Worm (Caenorhabditis elegans) whole organism, L1 larva: Measurements from ENCODE around the gene C55B6.4.

Experiments used
- C04F5.9 ChIP-seq: sonication (generic microtip); optimal IDR thresholded peaks from 2 replicates; lab custom pipeline; 2016; ENCODE audit warnings: missing genetic modification characterization, missing compliant biosample characterization
- alr-1 ChIP-seq: fragments of 200-800 bp; sonication (Bioruptor generic); optimal IDR thresholded peaks from 2 replicates; lab custom pipeline; 2018; ENCODE audit warnings: borderline replicate concordance, mild to moderate bottlenecking, missing genetic modification characterization, missing compliant biosample characterization
- aly-2 ChIP-seq: fragments of 150-350 bp; optimal IDR thresholded peaks from 2 replicates; lab custom pipeline; 2014; ENCODE audit warnings: missing biosample characterization, missing genetic modification characterization
- ama-1 ChIP-seq: fragments of 150-350 bp; optimal IDR thresholded peaks from 2 replicates; lab custom pipeline; 2014
- ceh-8 ChIP-seq: fragments of 200-800 bp; sonication (Bioruptor generic); optimal IDR thresholded peaks from 2 replicates; lab custom pipeline; 2018; ENCODE audit warnings: mild to moderate bottlenecking, missing genetic modification characterization, moderate library complexity, missing compliant biosample characterization
- ces-1 ChIP-seq: fragments of 150-350 bp; optimal IDR thresholded peaks from 2 replicates; lab custom pipeline; 2014; ENCODE audit warnings: missing biosample characterization, missing genetic modification reagents, missing genetic modification characterization
- dpl-1 ChIP-seq, 3 experiments: fragments of 150-350 bp in 2 of 3; sonication (generic microtip) in 1 of 3; optimal IDR thresholded peaks; 2 replicates each; lab custom pipeline; 2014 to 2017; ENCODE audit warnings: missing biosample characterization in 3 of 3, missing genetic modification characterization in 3 of 3, missing genetic modification reagents in 3 of 3
- dsc-1 ChIP-seq: sonication (generic microtip); optimal IDR thresholded peaks from 2 replicates; lab custom pipeline; 2016; ENCODE audit warnings: mild to moderate bottlenecking, missing genetic modification characterization, missing compliant biosample characterization
- efl-1 ChIP-seq, 4 experiments: fragments of 150-350 bp; optimal IDR thresholded peaks in 3 of 4; peaks in 1 of 4; 1 replicate in 1 of 4; 2 replicates in 3 of 4; lab custom pipeline; 2014; ENCODE audit warnings: missing biosample characterization in 2 of 4, missing genetic modification characterization in 2 of 4, missing genetic modification reagents in 2 of 4
- fkh-10 ChIP-seq: sonication (generic microtip); optimal IDR thresholded peaks from 2 replicates; lab custom pipeline; 2017; ENCODE audit warnings: missing biosample characterization, missing genetic modification reagents, missing genetic modification characterization
- fkh-4 ChIP-seq: sonication (generic microtip); optimal IDR thresholded peaks from 2 replicates; lab custom pipeline; 2016; ENCODE audit warnings: missing compliant biosample characterization, missing genetic modification characterization, borderline replicate concordance
- fkh-8 ChIP-seq: sonication (generic microtip); optimal IDR thresholded peaks from 2 replicates; lab custom pipeline; 2016; ENCODE audit warnings: mild to moderate bottlenecking, missing genetic modification characterization, missing compliant biosample characterization
- fos-1 ChIP-seq: fragments of 150-350 bp; optimal IDR thresholded peaks from 2 replicates; lab custom pipeline; 2014; ENCODE audit warnings: missing biosample characterization, missing genetic modification characterization
- grh-1 ChIP-seq: fragments of 200-800 bp; sonication (Bioruptor generic); IDR thresholded peaks from 2 replicates; pipeline ENCODE4 v1.3.6; 2022; ENCODE audit warnings: missing genetic modification reagents, missing genetic modification characterization, missing compliant biosample characterization
- hlh-17 ChIP-seq: fragments of 200-800 bp; sonication (Bioruptor generic); optimal IDR thresholded peaks from 2 replicates; lab custom pipeline; 2018; ENCODE audit warnings: missing genetic modification characterization, mild to moderate bottlenecking, missing compliant biosample characterization, moderate library complexity, borderline replicate concordance
- hlh-4 ChIP-seq: sonication (generic microtip); optimal IDR thresholded peaks from 2 replicates; lab custom pipeline; 2016; ENCODE audit warnings: mild to moderate bottlenecking, missing genetic modification characterization, missing compliant biosample characterization
- irx-1 ChIP-seq: sonication (generic microtip); optimal IDR thresholded peaks from 2 replicates; lab custom pipeline; 2016; ENCODE audit warnings: missing genetic modification characterization, missing compliant biosample characterization
- lin-13 ChIP-seq: fragments of 150-350 bp; optimal IDR thresholded peaks from 2 replicates; lab custom pipeline; 2014; ENCODE audit warnings: missing biosample characterization, missing genetic modification reagents, missing genetic modification characterization
- lin-14 ChIP-seq: fragments of 200-800 bp; sonication (Bioruptor generic); optimal IDR thresholded peaks from 2 replicates; lab custom pipeline; 2018; ENCODE audit warnings: mild to moderate bottlenecking, missing genetic modification characterization, moderate library complexity, missing compliant biosample characterization
- lin-15B ChIP-seq: fragments of 150-350 bp; sonication (generic microtip); optimal IDR thresholded peaks from 3 replicates; lab custom pipeline; 2014; ENCODE audit warnings: missing biosample characterization, missing genetic modification characterization
- lin-35 ChIP-seq, 2 experiments: fragments of 150-350 bp; optimal IDR thresholded peaks; 2 replicates each; lab custom pipeline; 2014; ENCODE audit warnings: missing biosample characterization in 2 of 2, missing genetic modification characterization in 2 of 2, missing genetic modification reagents in 2 of 2
- lin-39 ChIP-seq: fragments of 150-350 bp; optimal IDR thresholded peaks from 2 replicates; lab custom pipeline; 2014; ENCODE audit warnings: missing biosample characterization, missing genetic modification reagents, missing genetic modification characterization
- lsy-2 ChIP-seq, 2 experiments: fragments of 150-350 bp; optimal IDR thresholded peaks; 2 replicates each; lab custom pipeline; 2014; ENCODE audit warnings: missing biosample characterization in 2 of 2, missing genetic modification characterization in 2 of 2
- mab-9 ChIP-seq: fragments of 200-800 bp; sonication (Bioruptor generic); IDR thresholded peaks from 2 replicates; pipeline ENCODE4 v1.3.6; 2022; ENCODE audit warnings: missing genetic modification reagents, missing genetic modification characterization, missing compliant biosample characterization
- mdl-1 ChIP-seq, 2 experiments: fragments of 150-350 bp; optimal IDR thresholded peaks; 2 replicates each; lab custom pipeline; 2014 to 2017; ENCODE audit warnings: missing biosample characterization in 2 of 2, missing genetic modification characterization in 2 of 2, inconsistent platforms in 1 of 2
- nhr-20 ChIP-seq: sonication (generic microtip); optimal IDR thresholded peaks from 2 replicates; lab custom pipeline; 2016; ENCODE audit warnings: mild to moderate bottlenecking, missing genetic modification characterization, missing compliant biosample characterization
- nhr-76 ChIP-seq: sonication (generic microtip); optimal IDR thresholded peaks from 2 replicates; lab custom pipeline; 2017; ENCODE audit warnings: missing biosample characterization, missing genetic modification characterization
- nhr-77 ChIP-seq: fragments of 150-350 bp; optimal IDR thresholded peaks from 2 replicates; lab custom pipeline; 2014; ENCODE audit warnings: missing biosample characterization, missing genetic modification characterization
- nhr-84 ChIP-seq: sonication (generic microtip); optimal IDR thresholded peaks from 2 replicates; lab custom pipeline; 2017; ENCODE audit warnings: missing biosample characterization, missing genetic modification characterization
- nhr-85 ChIP-seq: sonication (generic microtip); peaks from one replicate; lab custom pipeline; 2016; ENCODE audit warnings: missing genetic modification characterization, inconsistent platforms, missing compliant biosample characterization
- pag-3 ChIP-seq: sonication (generic microtip); optimal IDR thresholded peaks from 2 replicates; lab custom pipeline; 2017; ENCODE audit warnings: missing genetic modification characterization, mild to moderate bottlenecking, missing compliant biosample characterization, antibody characterized with exemption, borderline replicate concordance; ENCODE audit not compliant: insufficient read depth
- pax-3 ChIP-seq: fragments of 200-800 bp; sonication (Bioruptor generic); optimal IDR thresholded peaks from 2 replicates; lab custom pipeline; 2018; ENCODE audit warnings: mild to moderate bottlenecking, missing genetic modification characterization, moderate library complexity, missing compliant biosample characterization
- pqm-1 ChIP-seq: sonication (generic microtip); optimal IDR thresholded peaks from 3 replicates; lab custom pipeline; 2017; ENCODE audit warnings: missing biosample characterization, missing genetic modification characterization
- skn-1 ChIP-seq: fragments of 150-350 bp; optimal IDR thresholded peaks from 2 replicates; lab custom pipeline; 2014; ENCODE audit warnings: missing biosample characterization, missing genetic modification characterization
- snu-23 ChIP-seq: sonication (generic microtip); optimal IDR thresholded peaks from 2 replicates; lab custom pipeline; 2016; ENCODE audit warnings: missing genetic modification characterization, missing compliant biosample characterization
- sox-4 ChIP-seq: sonication (generic microtip); optimal IDR thresholded peaks from 2 replicates; lab custom pipeline; 2016; ENCODE audit warnings: missing genetic modification characterization, missing compliant biosample characterization
- sptf-1 ChIP-seq: fragments of 150-350 bp; optimal IDR thresholded peaks from 2 replicates; lab custom pipeline; 2014; ENCODE audit warnings: missing biosample characterization, missing genetic modification characterization
- swsn-7 ChIP-seq: sonication (generic microtip); optimal IDR thresholded peaks from 2 replicates; lab custom pipeline; 2016; ENCODE audit warnings: missing genetic modification characterization, missing compliant biosample characterization
- unc-62 ChIP-seq: fragments of 150-350 bp; optimal IDR thresholded peaks from 2 replicates; lab custom pipeline; 2014; ENCODE audit warnings: missing biosample characterization, missing genetic modification reagents, missing genetic modification characterization
- unc-98 ChIP-seq: fragments of 200-800 bp; sonication (Bioruptor generic); IDR thresholded peaks from 2 replicates; pipeline ENCODE4 v1.3.6; 2022; ENCODE audit warnings: missing genetic modification characterization, missing compliant biosample characterization
- vab-15 ChIP-seq: sonication (generic microtip); optimal IDR thresholded peaks from 2 replicates; lab custom pipeline; 2017; ENCODE audit warnings: missing genotype, mild to moderate bottlenecking, missing genetic modification characterization, missing compliant biosample characterization
- xbp-1 ChIP-seq: sonication (generic microtip); optimal IDR thresholded peaks from 2 replicates; lab custom pipeline; 2016; ENCODE audit warnings: missing genetic modification characterization, missing compliant biosample characterization
- zag-1 ChIP-seq: fragments of 150-350 bp; optimal IDR thresholded peaks from 2 replicates; lab custom pipeline; 2014; ENCODE audit warnings: missing biosample characterization, missing genetic modification characterization
- ztf-11 ChIP-seq, 2 experiments: sonication (generic microtip); optimal IDR thresholded peaks; 2 replicates each; lab custom pipeline; 2016 to 2017; ENCODE audit warnings: missing genetic modification characterization in 2 of 2, missing biosample characterization in 1 of 2, missing compliant biosample characterization in 1 of 2

The C55B6.4 gene

ce11 chrX:7151976-7152528 is 35.5 kb downstream of the C55B6.4 start:
- TF ChIP-seq lin-15B (no peak), efl-1 (optimal IDR thresholded peaks at IDR 0.05; lab: Kevin White, UChicago) (no peak), efl-1 (GFP tag; optimal IDR thresholded peaks at IDR 0.05 in 1 of 2; lab: Kevin White, UChicago) (peak in 1 of 2 experiments; percentile 87)

- TF ChIP-seq ceh-8 (GFP tag; lab: Kevin White, UChicago) (no peak), unc-62 (GFP tag; lab: Kevin White, UChicago) (no peak), unc-98 (GFP tag; lab: Robert Waterston, UW) (no peak), lin-39 (tag; lab: Kevin White, UChicago) (no peak), lin-13 (GFP tag; lab: Kevin White, UChicago) (no peak), hlh-4 (tag; lab: Kevin White, UChicago) (no peak), dsc-1 (peak; percentile 4)
Observed at ce11 chrX:7151189-7151857, 36.2 kb downstream of the C55B6.4 start, which contains the start of gene lam-2. Gene lam-2 (minus strand): TSS chrX:7151239.

- TF ChIP-seq ces-1 (no peak), lin-14 (no peak), efl-1 (optimal IDR thresholded peaks at IDR 0.05; lab: Kevin White, UChicago) (no peak), efl-1 (GFP tag; optimal IDR thresholded peaks at IDR 0.05 in 1 of 2; lab: Kevin White, UChicago) (peak in 1 of 2 experiments; percentile 70), pqm-1 (no peak)
- TF ChIP-seq, all 84 proteins: peak for 1
Observed at ce11 chrX:7149670-7150069, 37.8 kb downstream of the C55B6.4 start.

DNA sequence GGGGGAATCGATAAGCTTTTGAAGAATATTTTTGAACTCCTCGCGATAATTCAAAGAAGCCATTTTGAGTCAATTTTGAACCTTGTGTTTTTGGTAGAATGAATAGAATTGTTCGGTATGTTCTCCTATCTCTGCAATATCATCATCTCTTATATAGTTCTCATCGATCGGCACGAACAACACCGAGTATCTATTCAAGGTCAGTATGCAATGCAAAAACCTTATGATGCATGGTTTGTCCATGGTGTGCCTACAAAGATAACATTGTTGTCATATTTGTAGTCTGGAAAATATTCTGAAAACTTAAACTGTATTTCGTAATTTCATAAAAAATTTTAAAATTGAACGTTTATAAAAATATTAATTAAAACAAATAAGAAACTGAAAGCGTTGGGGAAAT is 44.0 kb downstream of the C55B6.4 start, which contains the start of gene alh-10:
TSS of gene alh-10 (minus strand) at position 127 of the 400 bp plus-strand sequence.
- no peak for TF ChIP-seq mdl-1 (tag; optimal IDR thresholded peaks at IDR 0.05; lab: Kevin White, UChicago)
- TF ChIP-seq C04F5.9 (tag; lab: Kevin White, UChicago), result no peak
- no peak for TF ChIP-seq lsy-2 (tag; optimal IDR thresholded peaks at IDR 0.05; lab: Kevin White, UChicago)
- TF ChIP-seq unc-98 (GFP tag; lab: Robert Waterston, UW), result no peak
- no peak for TF ChIP-seq alr-1 (tag; lab: Kevin White, UChicago)
- no peak for TF ChIP-seq nhr-84 (tag; lab: Kevin White, UChicago)
- TF ChIP-seq swsn-7 (tag; lab: Kevin White, UChicago), result no peak
- peak; percentile 47 for TF ChIP-seq nhr-20 (tag; lab: Kevin White, UChicago)
- no peak for TF ChIP-seq fos-1
- TF ChIP-seq irx-1 (tag; lab: Kevin White, UChicago), result no peak
- TF ChIP-seq ama-1 (lab: Kevin White, UChicago), result no peak
- no peak for TF ChIP-seq mab-9 (GFP tag; lab: Robert Waterston, UW)
- TF ChIP-seq xbp-1 (tag; lab: Kevin White, UChicago), result no peak
- TF ChIP-seq pax-3 (tag; lab: Kevin White, UChicago), result no peak
- peak; percentile 39 for TF ChIP-seq snu-23
- no peak for TF ChIP-seq ztf-11 (tag; optimal IDR thresholded peaks at IDR 0.05; lab: Kevin White, UChicago)
- TF ChIP-seq grh-1 (GFP tag; lab: Robert Waterston, UW), result no peak
- no peak for TF ChIP-seq hlh-17 (GFP tag; lab: Kevin White, UChicago)
- no peak for TF ChIP-seq fkh-10
- no peak for TF ChIP-seq nhr-77 (tag; lab: Kevin White, UChicago)
- TF ChIP-seq lin-35 (GFP tag; optimal IDR thresholded peaks at IDR 0.05; lab: Kevin White, UChicago), result peak in 1 of 2 experiments; percentile 26
- no peak for TF ChIP-seq sptf-1 (tag; lab: Kevin White, UChicago)
- TF ChIP-seq lin-14, result peak; percentile 71
- TF ChIP-seq sox-4 (tag; lab: Kevin White, UChicago), result no peak
- TF ChIP-seq zag-1, result no peak
- no peak for TF ChIP-seq fkh-8 (tag; lab: Kevin White, UChicago)
- TF ChIP-seq aly-2 (tag; lab: Kevin White, UChicago), result no peak
- peak; percentile 62 for TF ChIP-seq skn-1 (tag; lab: Kevin White, UChicago)
- TF ChIP-seq unc-62 (GFP tag; lab: Kevin White, UChicago), result no peak
- TF ChIP-seq fkh-4 (tag; lab: Kevin White, UChicago), result no peak
- TF ChIP-seq nhr-76 (tag; lab: Kevin White, UChicago), result no peak
- no peak for TF ChIP-seq dpl-1 (GFP tag; optimal IDR thresholded peaks at IDR 0.05; lab: Kevin White, UChicago)
- no peak for TF ChIP-seq efl-1 (optimal IDR thresholded peaks at IDR 0.05; lab: Kevin White, UChicago)
- peak in 1 of 2 experiments; percentile 54 for TF ChIP-seq efl-1 (GFP tag; optimal IDR thresholded peaks at IDR 0.05 in 1 of 2; lab: Kevin White, UChicago)
- peak; percentile 76 for TF ChIP-seq nhr-85 (tag; lab: Kevin White, UChicago)
- no peak for TF ChIP-seq pag-3 (tag; lab: Kevin White, UChicago)
- TF ChIP-seq vab-15 (tag; lab: Kevin White, UChicago), result no peak
